In the genomic region with DNA sequence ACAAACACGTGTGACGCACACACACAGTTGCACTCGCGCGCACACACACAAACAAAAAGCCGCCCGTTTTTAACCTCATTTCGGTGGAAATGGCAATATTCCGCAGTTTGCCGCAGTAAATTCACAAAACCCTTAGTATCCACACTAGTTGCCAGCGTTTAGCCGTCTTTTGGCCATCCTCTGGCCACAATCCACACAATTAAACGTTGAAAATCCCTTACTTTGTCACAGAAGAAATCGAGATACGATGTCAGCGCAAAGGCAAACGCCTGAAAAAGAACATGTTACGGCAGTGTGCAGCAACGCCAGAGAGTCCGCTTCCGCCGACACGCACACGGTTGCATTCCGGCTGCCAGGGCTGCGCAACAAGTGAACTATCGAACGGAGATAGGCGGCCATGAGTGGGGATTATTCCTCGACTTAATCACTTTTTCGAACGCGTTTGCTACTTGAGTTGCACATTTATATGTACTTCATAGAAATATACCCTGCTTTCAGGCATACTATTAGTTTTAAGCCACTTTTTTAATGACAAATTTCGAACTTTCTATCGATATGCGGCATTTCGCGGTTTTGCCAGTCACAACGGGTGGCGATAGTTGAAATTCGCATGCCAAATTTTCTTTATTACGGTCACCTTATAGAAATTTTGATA, we compare ENCODE assay signal across 5 fruit fly cellular contexts.
TF ChIP-seq lines count a peak whose summit lies in the region.

A gene (minus strand): TSS at position 282 of the 655 bp plus-strand sequence.

TF ChIP-seq in whole organism, adult, 20 proteins besides CTCF, POLR2A, EP300 and RAD21 (continued from another document):
- TF ChIP-seq toe (GFP tag; optimal IDR thresholded peaks at IDR 0.05; lab: Kevin White, UChicago) (peak; percentile 77), Clk (GFP tag; optimal IDR thresholded peaks at IDR 0.05; lab: Kevin White, UChicago) (peak; percentile 58), CG11617 (GFP tag; optimal IDR thresholded peaks at IDR 0.05; lab: Kevin White, UChicago) (peak; percentile 93), cic (GFP tag; optimal IDR thresholded peaks at IDR 0.05; lab: Kevin White, UChicago) (no peak), pad (GFP tag; optimal IDR thresholded peaks at IDR 0.05; lab: Kevin White, UChicago) (peak; percentile 86)
TF ChIP-seq in whole organism, adult: peak in this region for 17.

TF ChIP-seq in whole organism, embryonic, 481 proteins besides CTCF, POLR2A, EP300 and RAD21 (continued from another document and continues in another):
- peak; percentile 53; the same call in 2 of the 3 replicates for TF ChIP-seq CG7357 (GFP tag; IDR thresholded peaks at IDR 0.05; lab: Robert Waterston, UW)
- TF ChIP-seq pros (GFP tag; optimal IDR thresholded peaks at IDR 0.05; lab: Kevin White, UChicago), result no peak
- TF ChIP-seq hb (GFP tag; IDR thresholded peaks at IDR 0.05; lab: Robert Waterston, UW; ENCODE audit: partially characterized antibody), result peak; percentile 78
- peak; percentile 55; the same call in 1 of the 3 replicates for TF ChIP-seq zen2 (GFP tag; IDR thresholded peaks at IDR 0.05; lab: Robert Waterston, UW; ENCODE audit: partially characterized antibody)
- peak; percentile 60 for TF ChIP-seq Oaz (GFP tag; IDR thresholded peaks at IDR 0.05; lab: Robert Waterston, UW)
- TF ChIP-seq CG31388 (GFP tag; optimal IDR thresholded peaks at IDR 0.05; lab: Kevin White, UChicago), result no peak
- peak; percentile 85 for TF ChIP-seq CG17912 (GFP tag; optimal IDR thresholded peaks at IDR 0.05; lab: Kevin White, UChicago)
- 0 out of 2 replicates have a peak, but pooled peaks have one; percentile 10 for TF ChIP-seq crol (GFP tag; IDR thresholded peaks at IDR 0.05; lab: Robert Waterston, UW)
- TF ChIP-seq CG18619 (GFP tag; optimal IDR thresholded peaks at IDR 0.05; lab: Kevin White, UChicago), result peak; percentile 90
- TF ChIP-seq btn (GFP tag; optimal IDR thresholded peaks at IDR 0.05; lab: Kevin White, UChicago), result peak; percentile 22
- TF ChIP-seq CG4360 (GFP tag; IDR thresholded peaks at IDR 0.05; lab: Robert Waterston, UW), result 0 out of 2 replicates have a peak, but pooled peaks have one; percentile 3
- peak; percentile 60 for TF ChIP-seq CG32772 (GFP tag; IDR thresholded peaks at IDR 0.05; lab: Robert Waterston, UW)
- TF ChIP-seq Ets97D (GFP tag; optimal IDR thresholded peaks at IDR 0.05; lab: Kevin White, UChicago), result peak; percentile 98
- TF ChIP-seq seq (GFP tag; IDR thresholded peaks at IDR 0.05; lab: Robert Waterston, UW), result peak; percentile 71
- peak; percentile 59; the same call in 1 of the 2 replicates for TF ChIP-seq NFAT (GFP tag; IDR thresholded peaks at IDR 0.05; lab: Robert Waterston, UW)
- TF ChIP-seq sim (GFP tag; IDR thresholded peaks at IDR 0.05; lab: Robert Waterston, UW), result no peak
- TF ChIP-seq sc (optimal IDR thresholded peaks at IDR 0.05; lab: Kevin White, UChicago), result no peak
- TF ChIP-seq sc (GFP tag; optimal IDR thresholded peaks at IDR 0.05; lab: Kevin White, UChicago), result peak; percentile 76
- peak; percentile 76; the same call in 3 of the 4 replicates for TF ChIP-seq Gug (GFP tag; IDR thresholded peaks at IDR 0.05; lab: Robert Waterston, UW)
- TF ChIP-seq CG32532 (GFP tag; IDR thresholded peaks at IDR 0.05; lab: Robert Waterston, UW), result peak; percentile 79
- peak; percentile 84 for TF ChIP-seq CG17385 (GFP tag; optimal IDR thresholded peaks at IDR 0.05; lab: Kevin White, UChicago)
- TF ChIP-seq ind (GFP tag; optimal IDR thresholded peaks at IDR 0.05; lab: Kevin White, UChicago), result peak; percentile 74
- peak; percentile 95 for TF ChIP-seq dm (GFP tag; optimal IDR thresholded peaks at IDR 0.05; lab: Kevin White, UChicago)
- peak; percentile 77 for TF ChIP-seq CG11398 (GFP tag; optimal IDR thresholded peaks at IDR 0.05; lab: Kevin White, UChicago)
- no peak for TF ChIP-seq aop (GFP tag; IDR thresholded peaks at IDR 0.05; lab: Robert Waterston, UW)
- TF ChIP-seq CG11085 (GFP tag; IDR thresholded peaks at IDR 0.05; lab: Robert Waterston, UW), result peak; percentile 47; the same call in 1 of the 2 replicates
- peak; percentile 81 for TF ChIP-seq HmgD (GFP tag; optimal IDR thresholded peaks at IDR 0.05; lab: Kevin White, UChicago)

TF ChIP-seq in whole organism, prepupa, 60 proteins besides CTCF, POLR2A, EP300 and RAD21 (continued from another document and continues in another):
- TF ChIP-seq CG11294 (GFP tag; IDR thresholded peaks at IDR 0.05; lab: Robert Waterston, UW) (peak; percentile 48; the same call in 1 of the 2 replicates), cyc (GFP tag; optimal IDR thresholded peaks at IDR 0.05; lab: Kevin White, UChicago) (peak; percentile 85), topi (GFP tag; optimal IDR thresholded peaks at IDR 0.05; lab: Kevin White, UChicago) (peak; percentile 79), CG6854 (GFP tag; optimal IDR thresholded peaks at IDR 0.05; lab: Kevin White, UChicago) (peak; percentile 85), CG15336 (GFP tag; IDR thresholded peaks at IDR 0.05; lab: Robert Waterston, UW) (peak; percentile 37), OdsH (GFP tag; optimal IDR thresholded peaks at IDR 0.05; lab: Kevin White, UChicago) (peak; percentile 75), CG11762 (GFP tag; optimal IDR thresholded peaks at IDR 0.05; lab: Kevin White, UChicago; ENCODE audit: insufficient read depth) (peak; percentile 55), spab (GFP tag; optimal IDR thresholded peaks at IDR 0.05; lab: Kevin White, UChicago) (peak; percentile 43), ss (GFP tag; optimal IDR thresholded peaks at IDR 0.05; lab: Kevin White, UChicago) (peak; percentile 61 to 85), dac (GFP tag; optimal IDR thresholded peaks at IDR 0.05; lab: Kevin White, UChicago) (peak; percentile 57), Lpt (GFP tag; optimal IDR thresholded peaks at IDR 0.05; lab: Kevin White, UChicago) (peak; percentile 0), CG6276 (GFP tag; optimal IDR thresholded peaks at IDR 0.05; lab: Kevin White, UChicago) (no peak), Eip75B (GFP tag; optimal IDR thresholded peaks at IDR 0.05; lab: Kevin White, UChicago) (peak; percentile 55), CG11902 (GFP tag; optimal IDR thresholded peaks at IDR 0.05; lab: Kevin White, UChicago) (peak; percentile 65), CG8319 (GFP tag; optimal IDR thresholded peaks at IDR 0.05; lab: Kevin White, UChicago) (peak; percentile 80), CG7368 (GFP tag; optimal IDR thresholded peaks at IDR 0.05; lab: Kevin White, UChicago) (peak; percentile 78), Blimp-1 (GFP tag; optimal IDR thresholded peaks at IDR 0.05; lab: Kevin White, UChicago) (peak; percentile 59), lz (GFP tag; optimal IDR thresholded peaks at IDR 0.05; lab: Kevin White, UChicago) (peak; percentile 81), CG8632 (GFP tag; optimal IDR thresholded peaks at IDR 0.05; lab: Kevin White, UChicago) (peak; percentile 66), achi (GFP tag; optimal IDR thresholded peaks at IDR 0.05; lab: Kevin White, UChicago) (peak; percentile 70), Smox (GFP tag; optimal IDR thresholded peaks at IDR 0.05; lab: Kevin White, UChicago) (peak; percentile 67), fkh (GFP tag; optimal IDR thresholded peaks at IDR 0.05; lab: Kevin White, UChicago) (peak; percentile 55), Sox102F (GFP tag; optimal IDR thresholded peaks at IDR 0.05; lab: Kevin White, UChicago) (peak; percentile 67), CG10669 (GFP tag; optimal IDR thresholded peaks at IDR 0.05; lab: Kevin White, UChicago) (peak; percentile 71), dsx (GFP tag; optimal IDR thresholded peaks at IDR 0.05; lab: Kevin White, UChicago; ENCODE audit: poor library complexity, severe bottlenecking) (peak; percentile 33), svp (GFP tag; lab: Kevin White, UChicago) (peak; percentile 53), CG9139 (GFP tag; optimal IDR thresholded peaks at IDR 0.05; lab: Kevin White, UChicago) (peak; percentile 82), CG1621 (tag; optimal IDR thresholded peaks at IDR 0.05; lab: Kevin White, UChicago) (peak; percentile 54), eg (GFP tag; IDR thresholded peaks at IDR 0.05; lab: Robert Waterston, UW) (peak; percentile 76), CG32006 (GFP tag; optimal IDR thresholded peaks at IDR 0.05; lab: Kevin White, UChicago) (peak; percentile 46)

TF ChIP-seq in whole organism, pupa, 21 proteins besides CTCF, POLR2A, EP300 and RAD21 (continued from another document):
- peak; percentile 69 for TF ChIP-seq CG34367 (tag; optimal IDR thresholded peaks at IDR 0.05; lab: Kevin White, UChicago)
- TF ChIP-seq CG17806 (tag; optimal IDR thresholded peaks at IDR 0.05; lab: Kevin White, UChicago), result peak; percentile 14
- TF ChIP-seq Snoo (tag; optimal IDR thresholded peaks at IDR 0.05; lab: Kevin White, UChicago), result peak; percentile 86

TF ChIP-seq in whole organism, wandering third instar larva, 38 proteins besides CTCF, POLR2A, EP300 and RAD21 (continued from another document):
- TF ChIP-seq Sp1 (GFP tag; optimal IDR thresholded peaks at IDR 0.05; lab: Kevin White, UChicago) (peak; percentile 83), Jra (GFP tag; optimal IDR thresholded peaks at IDR 0.05; lab: Kevin White, UChicago) (peak; percentile 16), sage (GFP tag; optimal IDR thresholded peaks at IDR 0.05; lab: Kevin White, UChicago) (no peak), Hr83 (GFP tag; optimal IDR thresholded peaks at IDR 0.05; lab: Kevin White, UChicago; ENCODE audit: poor library complexity, severe bottlenecking) (peak; percentile 58), Abd-B (GFP tag; optimal IDR thresholded peaks at IDR 0.05; lab: Kevin White, UChicago) (no peak), CrebA (GFP tag; optimal IDR thresholded peaks at IDR 0.05; lab: Kevin White, UChicago; ENCODE audit: borderline replicate concordance) (no peak), dsf (GFP tag; optimal IDR thresholded peaks at IDR 0.05; lab: Kevin White, UChicago; ENCODE audit: borderline replicate concordance) (peak; percentile 26), foxo (GFP tag; optimal IDR thresholded peaks at IDR 0.05; lab: Kevin White, UChicago) (peak in 1 of 2 experiments; percentile 76), ey (GFP tag; optimal IDR thresholded peaks at IDR 0.05; lab: Kevin White, UChicago) (peak; percentile 65), woc (GFP tag; optimal IDR thresholded peaks at IDR 0.05; lab: Kevin White, UChicago) (peak; percentile 66), dmrt93B (GFP tag; optimal IDR thresholded peaks at IDR 0.05; lab: Kevin White, UChicago) (peak; percentile 95), Myc (optimal IDR thresholded peaks at IDR 0.05; lab: Kevin White, UChicago) (no peak), tai (GFP tag; optimal IDR thresholded peaks at IDR 0.05; lab: Kevin White, UChicago) (no peak), Dfd (GFP tag; optimal IDR thresholded peaks at IDR 0.05; lab: Kevin White, UChicago) (no peak), HLH106 (tag; optimal IDR thresholded peaks at IDR 0.05; lab: Kevin White, UChicago) (peak; percentile 80), Hr78 (GFP tag; optimal IDR thresholded peaks at IDR 0.05; lab: Kevin White, UChicago) (peak; percentile 40), N (GFP tag; optimal IDR thresholded peaks at IDR 0.05; lab: Kevin White, UChicago) (peak; percentile 60), sv (GFP tag; optimal IDR thresholded peaks at IDR 0.05; lab: Kevin White, UChicago) (peak; percentile 76), h (GFP tag; optimal IDR thresholded peaks at IDR 0.05; lab: Kevin White, UChicago) (peak; percentile 78), psq (GFP tag; optimal IDR thresholded peaks at IDR 0.05; lab: Kevin White, UChicago) (peak; percentile 53)
